Worm (Caenorhabditis elegans): Measurements from ENCODE around the gene F10E7.5.

ce11 chrII:7104794-7105613, 6.8 kb upstream of the F10E7.5 start, which contains the start of the genes farl-11 and rpl-33:
- TF ChIP-seq him-1 (tag; optimal IDR thresholded peaks at IDR 0.05) (peak; percentile 37), W03F9.2 (tag; optimal IDR thresholded peaks at IDR 0.05) (peak; percentile 86)

All from whole organism, L4/young adult.